Fruit fly (Drosophila melanogaster) whole organism, embryonic: ENCODE results near the gene Fie.

Source experiments
- ATbp ChIP-seq: fragments of 200-800 bp; sonication (Bioruptor generic); optimal IDR thresholded peaks from 2 replicates; lab custom pipeline; 2017; ENCODE audit warnings: missing biosample characterization, mild to moderate bottlenecking, missing genetic modification characterization, missing genetic modification reagents
- Awh ChIP-seq: fragments of 200-800 bp; sonication (Bioruptor generic); IDR thresholded peaks from 2 replicates; pipeline ENCODE4, ENCODE4 v1.3.6; 2022; ENCODE audit warnings: missing biosample characterization, missing genetic modification characterization
- CG10565 ChIP-seq: fragments of 200-800 bp; sonication (Bioruptor generic); optimal IDR thresholded peaks from 3 replicates; lab custom pipeline; 2016; ENCODE audit warnings: missing biosample characterization, mild to moderate bottlenecking, missing genetic modification characterization
- CG11398 ChIP-seq: fragments of 200-800 bp; sonication (Bioruptor generic); optimal IDR thresholded peaks from 2 replicates; lab custom pipeline; 2016; ENCODE audit warnings: missing biosample characterization, missing genetic modification characterization
- CG12219 ChIP-seq: fragments of 200-800 bp; sonication (Bioruptor generic); optimal IDR thresholded peaks from 3 replicates; lab custom pipeline; 2018; ENCODE audit warnings: missing biosample characterization, mild to moderate bottlenecking, missing genetic modification characterization
- CG12236 ChIP-seq: fragments of 200-800 bp; sonication (Bioruptor generic); optimal IDR thresholded peaks from 2 replicates; lab custom pipeline; 2016; ENCODE audit warnings: missing biosample characterization, missing genetic modification characterization
- CG12744 ChIP-seq: fragments of 200-800 bp; sonication (Bioruptor generic); optimal IDR thresholded peaks from 2 replicates; lab custom pipeline; 2016; ENCODE audit warnings: missing biosample characterization, missing genetic modification characterization
- CG13296 ChIP-seq: fragments of 200-800 bp; sonication (Bioruptor generic); optimal IDR thresholded peaks from 3 replicates; lab custom pipeline; 2018; ENCODE audit warnings: missing biosample characterization, mild to moderate bottlenecking, missing genetic modification characterization
- CG14050 ChIP-seq: fragments of 200-800 bp; sonication (Bioruptor generic); IDR thresholded peaks from 3 replicates; pipeline ENCODE4 v1.3.6; 2022; ENCODE audit warnings: missing biosample characterization, missing genetic modification characterization
- CG16863 ChIP-seq: fragments of 200-800 bp; sonication (Bioruptor generic); optimal IDR thresholded peaks from 3 replicates; lab custom pipeline; 2016; ENCODE audit warnings: missing biosample characterization, missing genetic modification characterization
- CG17186 ChIP-seq: fragments of 200-800 bp; sonication (Bioruptor generic); optimal IDR thresholded peaks from 3 replicates; lab custom pipeline; 2017; ENCODE audit warnings: missing biosample characterization, missing genetic modification reagents, missing genetic modification characterization
- CG17802 ChIP-seq: fragments of 200-800 bp; sonication (Bioruptor generic); optimal IDR thresholded peaks from 2 replicates; lab custom pipeline; 2018; ENCODE audit warnings: missing biosample characterization, mild to moderate bottlenecking, missing genetic modification characterization, moderate library complexity
- CG1792 ChIP-seq: fragments of 200-800 bp; sonication (Bioruptor generic); optimal IDR thresholded peaks from 2 replicates; lab custom pipeline; 2016; ENCODE audit warnings: missing biosample characterization, missing genetic modification characterization
- CG2678 ChIP-seq: fragments of 200-800 bp; sonication (Bioruptor generic); optimal IDR thresholded peaks from 3 replicates; lab custom pipeline; 2019; ENCODE audit warnings: missing biosample characterization, mild to moderate bottlenecking, missing genetic modification characterization, moderate library complexity
- CG31224 ChIP-seq: fragments of 200-800 bp; sonication (Bioruptor generic); IDR thresholded peaks from 2 replicates; pipeline ENCODE4 v1.3.6; 2022; ENCODE audit warnings: missing biosample characterization, missing genetic modification characterization
- CG34376 ChIP-seq: fragments of 200-800 bp; sonication (Bioruptor generic); optimal IDR thresholded peaks from 2 replicates; lab custom pipeline; 2018; ENCODE audit warnings: missing biosample characterization, mild to moderate bottlenecking, missing genetic modification characterization
- CG3726 ChIP-seq: fragments of 200-800 bp; sonication (Bioruptor generic); IDR thresholded peaks from 3 replicates; pipeline ENCODE4, ENCODE4 v1.3.6; 2022; ENCODE audit warnings: missing biosample characterization, missing genetic modification characterization
- CG3847 ChIP-seq: fragments of 200-800 bp; sonication (Bioruptor generic); IDR thresholded peaks from 2 replicates; pipeline ENCODE4 v1.3.6; 2022; ENCODE audit warnings: missing biosample characterization, missing genetic modification characterization
- CG43689 ChIP-seq: fragments of 200-800 bp; sonication (Bioruptor generic); IDR thresholded peaks from 2 replicates; pipeline ENCODE4 v1.3.6; 2022; ENCODE audit warnings: missing biosample characterization, missing genetic modification characterization
- CG4707 ChIP-seq: fragments of 200-800 bp; sonication (Bioruptor generic); optimal IDR thresholded peaks from 2 replicates; lab custom pipeline; 2018; ENCODE audit warnings: missing biosample characterization, mild to moderate bottlenecking, missing genetic modification characterization, moderate library complexity
- CG6689 ChIP-seq: fragments of 200-800 bp; sonication (Bioruptor generic); IDR thresholded peaks from 2 replicates; pipeline ENCODE4 v1.3.6; 2022; ENCODE audit warnings: missing biosample characterization, missing genetic modification characterization
- CG6765 ChIP-seq: fragments of 200-800 bp; sonication (Bioruptor generic); optimal IDR thresholded peaks from 3 replicates; lab custom pipeline; 2017; ENCODE audit warnings: missing biosample characterization, mild to moderate bottlenecking, missing genetic modification characterization
- CG7372 ChIP-seq: fragments of 200-800 bp; sonication (Bioruptor generic); IDR thresholded peaks from 2 replicates; pipeline ENCODE4 v1.3.6; 2022; ENCODE audit warnings: missing biosample characterization, missing genetic modification characterization
- CG8089 ChIP-seq: fragments of 200-800 bp; sonication (Bioruptor generic); optimal IDR thresholded peaks from 3 replicates; lab custom pipeline; 2016; ENCODE audit warnings: missing biosample characterization, missing genetic modification characterization
- CG9727 ChIP-seq: fragments of 200-800 bp; sonication (Bioruptor generic); optimal IDR thresholded peaks from 3 replicates; lab custom pipeline; 2017; ENCODE audit warnings: missing biosample characterization, mild to moderate bottlenecking, missing genetic modification characterization
- Dek ChIP-seq: fragments of 200-800 bp; sonication (Bioruptor generic); optimal IDR thresholded peaks from 3 replicates; lab custom pipeline; 2019; ENCODE audit warnings: missing biosample characterization, mild to moderate bottlenecking, missing genetic modification characterization, moderate library complexity
- Dref ChIP-seq: fragments of 200-800 bp; sonication (Bioruptor generic); IDR thresholded peaks from 2 replicates; pipeline ENCODE4 v1.3.6; 2022; ENCODE audit warnings: missing biosample characterization, missing genetic modification characterization
- Elba2 ChIP-seq: fragments of 200-800 bp; sonication (Bioruptor generic); optimal IDR thresholded peaks from 3 replicates; lab custom pipeline; 2016; ENCODE audit warnings: missing biosample characterization, missing genetic modification characterization
- HmgD ChIP-seq: fragments of 200-800 bp; sonication (Bioruptor generic); optimal IDR thresholded peaks from 3 replicates; lab custom pipeline; 2016; ENCODE audit warnings: missing biosample characterization, missing genetic modification characterization
- Hr3 ChIP-seq: fragments of 200-800 bp; sonication (Bioruptor generic); optimal IDR thresholded peaks from 3 replicates; lab custom pipeline; 2016; ENCODE audit warnings: missing biosample characterization, missing genetic modification characterization
- Jarid2 ChIP-seq: fragments of 200-800 bp; sonication (Bioruptor generic); optimal IDR thresholded peaks from 3 replicates; lab custom pipeline; 2017; ENCODE audit warnings: mild to moderate bottlenecking, missing biosample characterization, missing genetic modification reagents, missing genetic modification characterization
- Ravus ChIP-seq: fragments of 200-800 bp; sonication (Bioruptor generic); IDR thresholded peaks from 2 replicates; pipeline ENCODE4 v1.3.6; 2022; ENCODE audit warnings: missing biosample characterization, missing genetic modification characterization
- Sox102F ChIP-seq: fragments of 200-800 bp; sonication (Bioruptor generic); optimal IDR thresholded peaks from 2 replicates; lab custom pipeline; 2018; ENCODE audit warnings: missing biosample characterization, mild to moderate bottlenecking, missing genetic modification characterization, moderate library complexity
- Spps ChIP-seq: fragments of 200-800 bp; sonication (Bioruptor generic); optimal IDR thresholded peaks from 2 replicates; lab custom pipeline; 2018; ENCODE audit warnings: missing biosample characterization, mild to moderate bottlenecking, missing genetic modification characterization
- Xbp1 ChIP-seq: fragments of 200-800 bp; sonication (Bioruptor generic); optimal IDR thresholded peaks from 3 replicates; lab custom pipeline; 2016; ENCODE audit warnings: missing biosample characterization, mild to moderate bottlenecking, missing genetic modification characterization
- abd-A ChIP-seq: fragments of 200-800 bp; sonication (Bioruptor generic); optimal IDR thresholded peaks from 3 replicates; lab custom pipeline; 2019; ENCODE audit warnings: missing biosample characterization, mild to moderate bottlenecking, missing genetic modification characterization, moderate library complexity
- al ChIP-seq: fragments of 200-800 bp; sonication (Bioruptor generic); IDR thresholded peaks from 2 replicates; pipeline ENCODE4 v1.3.6; 2022; ENCODE audit warnings: missing biosample characterization, missing genetic modification characterization
- ci ChIP-seq: fragments of 200-800 bp; sonication (Bioruptor generic); IDR thresholded peaks from 3 replicates; pipeline ENCODE4 v1.3.6; 2022; ENCODE audit warnings: missing biosample characterization, missing genetic modification characterization
- crc ChIP-seq: fragments of 200-800 bp; sonication (Bioruptor generic); optimal IDR thresholded peaks from 2 replicates; lab custom pipeline; 2016; ENCODE audit warnings: missing biosample characterization, missing genetic modification characterization
- eve ChIP-seq, 2 experiments: fragments of >200 bp; optimal IDR thresholded peaks; 2 replicates each; lab custom pipeline; 2017; ENCODE audit warnings: missing biosample characterization in 2 of 2, missing genetic modification characterization in 2 of 2
- exex ChIP-seq: fragments of 200-800 bp; sonication (Bioruptor generic); optimal IDR thresholded peaks from 4 replicates; lab custom pipeline; 2018; ENCODE audit warnings: missing biosample characterization, mild to moderate bottlenecking, missing genetic modification characterization, moderate library complexity
- inv ChIP-seq: fragments of 200-800 bp; sonication (Bioruptor generic); IDR thresholded peaks from 2 replicates; pipeline ENCODE4 v1.3.6; 2022; ENCODE audit warnings: missing biosample characterization, missing genetic modification characterization; ENCODE audit not compliant: partially characterized antibody
- lov ChIP-seq, 2 experiments: fragments of 200-800 bp in 1 of 2; fragments of >200 bp in 1 of 2; sonication (Bioruptor generic) in 1 of 2; IDR thresholded peaks in 1 of 2; optimal IDR thresholded peaks in 1 of 2; 2 replicates in 1 of 2; 3 replicates in 1 of 2; pipeline versions ENCODE4 v1.3.6 to Lab custom; 2017 to 2022; ENCODE audit warnings: missing biosample characterization in 1 of 2, missing genetic modification characterization in 1 of 2
- nerfin-2 ChIP-seq: fragments of 200-800 bp; sonication (Bioruptor generic); IDR thresholded peaks from 2 replicates; pipeline ENCODE4 v1.3.6; 2022; ENCODE audit warnings: missing biosample characterization, missing genetic modification characterization; ENCODE audit not compliant: partially characterized antibody
- onecut ChIP-seq: fragments of 200-800 bp; sonication (Bioruptor generic); IDR thresholded peaks from 2 replicates; pipeline ENCODE4 v1.3.6; 2022; ENCODE audit warnings: missing biosample characterization, missing genetic modification characterization
- pan ChIP-seq, 4 experiments: fragments of >200 bp in 3 of 4; fragments of 200-800 bp in 1 of 4; sonication (Bioruptor generic) in 1 of 4; optimal IDR thresholded peaks in 3 of 4; IDR thresholded peaks in 1 of 4; 2 replicates each; pipeline versions ENCODE4 v1.3.6 to Lab custom; 2017 to 2022; ENCODE audit warnings: missing biosample characterization in 2 of 4, missing genetic modification characterization in 2 of 4, mixed read lengths in 1 of 4
- sqz ChIP-seq: fragments of 200-800 bp; sonication (Bioruptor generic); optimal IDR thresholded peaks from 3 replicates; lab custom pipeline; 2018; ENCODE audit warnings: missing biosample characterization, mild to moderate bottlenecking, missing genetic modification characterization
- ssp ChIP-seq: fragments of 200-800 bp; sonication (Bioruptor generic); IDR thresholded peaks from 2 replicates; pipeline ENCODE4 v1.3.6; 2022; ENCODE audit warnings: missing biosample characterization, missing genetic modification characterization
- tna ChIP-seq: fragments of 200-800 bp; sonication (Bioruptor generic); IDR thresholded peaks from 2 replicates; pipeline ENCODE4 v1.3.6; 2022; ENCODE audit warnings: missing biosample characterization, missing genetic modification characterization; ENCODE audit not compliant: partially characterized antibody
- tup ChIP-seq: fragments of 200-800 bp; sonication (Bioruptor generic); optimal IDR thresholded peaks from 2 replicates; lab custom pipeline; 2016; ENCODE audit warnings: missing biosample characterization, mild to moderate bottlenecking, missing genetic modification characterization, moderate library complexity

Gene Fie

DNA sequence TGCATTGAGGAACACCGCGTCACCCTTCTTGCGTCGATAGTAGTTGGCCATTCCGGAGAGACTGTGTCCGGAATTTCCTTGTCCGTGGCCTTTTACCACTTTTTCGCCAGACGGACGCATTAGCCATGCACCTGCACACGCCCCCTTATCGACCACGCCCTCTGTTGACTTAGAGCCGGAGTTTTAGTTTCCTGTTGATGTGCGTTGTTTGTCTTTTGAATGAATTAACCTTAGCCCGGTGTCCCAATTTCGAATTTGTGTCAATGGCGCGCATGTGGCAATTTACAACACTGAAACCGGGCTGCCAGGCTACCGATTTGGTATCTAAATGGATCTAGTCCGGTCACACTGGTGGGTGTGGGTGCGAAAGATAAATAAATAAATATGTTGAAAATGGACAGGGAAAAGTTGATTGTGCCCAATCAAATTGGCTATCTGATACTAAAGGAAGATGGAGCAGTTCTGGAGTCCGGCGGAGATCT is 4.2 kb downstream of the Fie start, which contains the start of the genes Gr63a and Lamtor4 (continued):
- TF ChIP-seq CG2678 (tag; lab: Kevin White, UChicago) (no peak), Sox102F (no peak), CG13296 (GFP tag; lab: Kevin White, UChicago) (no peak), crc (no peak), al (GFP tag; lab: Robert Waterston, UW) (no peak), nerfin-2 (no peak), CG10565 (GFP tag; lab: Kevin White, UChicago) (no peak), exex (tag; lab: Kevin White, UChicago) (no peak), pan (optimal IDR thresholded peaks at IDR 0.05; lab: Kevin White, UChicago) (no peak), pan (GFP tag; optimal IDR thresholded peaks at IDR 0.05 in 1 of 2, IDR thresholded peaks at IDR 0.05 in 1 of 2) (no peak), HmgD (GFP tag; lab: Kevin White, UChicago) (no peak), Spps (tag; lab: Kevin White, UChicago) (no peak), CG9727 (GFP tag; lab: Kevin White, UChicago) (no peak), Dref (GFP tag; lab: Robert Waterston, UW) (no peak), tna (GFP tag; lab: Robert Waterston, UW) (no peak), CG12219 (GFP tag; lab: Kevin White, UChicago) (no peak), abd-A (no peak), eve (GFP tag; optimal IDR thresholded peaks at IDR 0.05; lab: Kevin White, UChicago) (no peak), CG31224 (no peak), tup (GFP tag; lab: Kevin White, UChicago) (no peak), CG16863 (no peak), CG14050 (GFP tag; lab: Robert Waterston, UW) (no peak), CG7372 (GFP tag; lab: Robert Waterston, UW) (no peak), sqz (GFP tag; lab: Kevin White, UChicago) (no peak), CG17802 (no peak), CG43689 (GFP tag; lab: Robert Waterston, UW) (no peak), CG11398 (GFP tag; lab: Kevin White, UChicago) (peak; percentile 0), ssp (GFP tag; lab: Robert Waterston, UW) (no peak), Awh (GFP tag; lab: Robert Waterston, UW) (no peak), Jarid2 (GFP tag; lab: Kevin White, UChicago) (no peak), Hr3 (GFP tag; lab: Kevin White, UChicago) (no peak), onecut (GFP tag; lab: Robert Waterston, UW) (no peak), CG3726 (no peak), CG6765 (GFP tag; lab: Kevin White, UChicago) (no peak), Dek (tag; lab: Kevin White, UChicago) (no peak), CG6689 (no peak), CG12744 (GFP tag; lab: Kevin White, UChicago) (no peak), CG8089 (GFP tag; lab: Kevin White, UChicago) (no peak), ATbp (GFP tag; lab: Kevin White, UChicago) (no peak), lov (optimal IDR thresholded peaks at IDR 0.05; lab: Kevin White, UChicago) (no peak), lov (GFP tag; IDR thresholded peaks at IDR 0.05; lab: Robert Waterston, UW) (no peak), CG34376 (GFP tag; lab: Kevin White, UChicago) (peak; percentile 72), Xbp1 (GFP tag; lab: Kevin White, UChicago) (peak; percentile 26), ci (GFP tag; lab: Robert Waterston, UW) (peak; percentile 52; the same call in 1 of the 3 replicates), CG12236 (GFP tag; lab: Kevin White, UChicago) (no peak), CG1792 (no peak), CG17186 (peak; percentile 43), CG3847 (0 out of 2 replicates have a peak, but pooled peaks have one; percentile 41), CG4707 (GFP tag; lab: Kevin White, UChicago) (no peak), inv (no peak; the same call in 1 of the 2 replicates), Ravus (GFP tag; lab: Robert Waterston, UW) (no peak), Elba2 (GFP tag; lab: Kevin White, UChicago) (no peak)
